Fruit fly (Drosophila melanogaster): ENCODE data around the gene smp-30.

smp-30 gene

DNA sequence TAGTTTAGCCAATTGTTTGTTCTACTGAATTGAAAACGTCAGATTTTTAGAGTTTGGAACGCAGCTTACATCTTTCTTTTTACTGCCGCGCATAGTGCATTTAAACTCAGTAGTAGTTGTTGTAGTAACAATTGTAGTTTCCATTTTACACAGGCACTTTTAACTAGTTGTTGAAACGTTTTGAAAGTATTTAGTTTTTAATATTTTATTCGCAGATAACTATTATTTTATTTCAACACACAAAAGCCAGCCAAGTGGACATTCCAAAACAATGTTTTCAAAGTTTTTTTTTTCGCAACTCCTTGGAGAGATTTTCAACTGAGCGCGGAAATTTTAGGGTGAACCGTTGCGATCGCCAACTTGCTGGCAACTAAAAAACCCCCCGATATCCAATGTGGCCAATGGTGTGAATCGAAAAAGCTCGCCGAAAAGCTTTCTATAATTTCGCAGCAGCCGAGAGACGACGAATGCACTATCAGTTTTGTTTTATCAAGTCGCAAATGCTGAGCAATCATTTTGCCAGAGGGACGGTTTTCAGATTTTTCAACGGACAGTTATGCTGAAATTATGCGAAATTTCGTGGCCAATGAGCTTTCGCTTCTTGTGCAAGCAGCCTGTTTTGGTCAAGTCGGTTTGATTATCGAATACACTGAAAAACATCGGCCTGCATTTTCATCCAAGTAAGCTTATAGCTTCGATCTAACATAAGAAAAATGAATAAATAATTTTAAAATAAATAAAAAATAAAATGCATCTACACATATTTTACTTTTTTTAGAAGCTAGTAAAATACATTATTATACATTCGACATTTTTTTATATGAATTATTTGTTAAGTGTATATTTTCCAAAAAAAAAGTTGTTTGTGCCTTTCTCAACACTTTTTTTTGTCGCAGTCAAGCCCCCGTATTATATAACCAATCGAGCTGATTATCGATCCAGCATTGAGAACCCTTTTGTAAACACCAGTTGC is 22.0 kb downstream of the smp-30 start:
- TF ChIP-seq dysf (GFP tag; IDR thresholded peaks at IDR 0.05) (peak; percentile 35; the same call in 1 of the 3 replicates), sqz (GFP tag; optimal IDR thresholded peaks at IDR 0.05) (peak; percentile 44), CG6765 (GFP tag; optimal IDR thresholded peaks at IDR 0.05) (peak; percentile 45), CG8281 (tag; optimal IDR thresholded peaks at IDR 0.05) (no peak), gem (tag; optimal IDR thresholded peaks at IDR 0.05) (peak; percentile 72), CG30403 (GFP tag; optimal IDR thresholded peaks at IDR 0.05) (peak; percentile 62), CG3163 (GFP tag; optimal IDR thresholded peaks at IDR 0.05) (peak; percentile 16), Dll (GFP tag; IDR thresholded peaks at IDR 0.05; ENCODE audit: partially characterized antibody) (0 out of 4 replicates have a peak, but pooled peaks have one; percentile 12), Sry-β (GFP tag; optimal IDR thresholded peaks at IDR 0.05) (no peak), Ptx1 (GFP tag; IDR thresholded peaks at IDR 0.05) (peak; percentile 69), Blimp-1 (GFP tag; optimal IDR thresholded peaks at IDR 0.05) (peak; percentile 41), Hmr (GFP tag; optimal IDR thresholded peaks at IDR 0.05) (peak; percentile 32), CG8359 (GFP tag; optimal IDR thresholded peaks at IDR 0.05; ENCODE audit: borderline replicate concordance) (no peak), run (tag; optimal IDR thresholded peaks at IDR 0.05) (peak; percentile 45), PHDP (tag; optimal IDR thresholded peaks at IDR 0.05) (peak; percentile 66), unpg (GFP tag; optimal IDR thresholded peaks at IDR 0.05) (peak; percentile 59), CG8290 (GFP tag; optimal IDR thresholded peaks at IDR 0.05) (no peak), CG8290 (tag; optimal IDR thresholded peaks at IDR 0.05) (peak in 1 of 2 experiments; percentile 33), tio (GFP tag; optimal IDR thresholded peaks at IDR 0.05) (peak; percentile 30), kni (GFP tag; optimal IDR thresholded peaks at IDR 0.05) (no peak), CG32767 (GFP tag; IDR thresholded peaks at IDR 0.05) (peak; percentile 69; the same call in 1 of the 2 replicates), Max (GFP tag; optimal IDR thresholded peaks at IDR 0.05) (peak; percentile 0), psq (GFP tag; optimal IDR thresholded peaks at IDR 0.05) (peak; percentile 24), onecut (GFP tag; IDR thresholded peaks at IDR 0.05) (peak; percentile 25; the same call in 1 of the 2 replicates), hkb (optimal IDR thresholded peaks at IDR 0.05) (no peak), hkb (GFP tag; IDR thresholded peaks at IDR 0.05) (peak; percentile 62), CG1233 (GFP tag; optimal IDR thresholded peaks at IDR 0.05) (peak; percentile 3), sug (tag; optimal IDR thresholded peaks at IDR 0.05) (no peak), tgo (GFP tag; IDR thresholded peaks at IDR 0.05) (peak; percentile 60; the same call in 2 of the 3 replicates), fd96Cb (tag; optimal IDR thresholded peaks at IDR 0.05) (peak; percentile 54), corto (GFP tag; optimal IDR thresholded peaks at IDR 0.05) (peak; percentile 68), lab (GFP tag; optimal IDR thresholded peaks at IDR 0.05) (peak; percentile 64), CG9932 (GFP tag; IDR thresholded peaks at IDR 0.05) (peak; percentile 56), CG12659 (GFP tag; optimal IDR thresholded peaks at IDR 0.05) (peak; percentile 57), nerfin-1 (tag; optimal IDR thresholded peaks at IDR 0.05) (no peak), Fer1 (GFP tag; optimal IDR thresholded peaks at IDR 0.05) (peak; percentile 40), Doc2 (GFP tag; IDR thresholded peaks at IDR 0.05) (no peak), Drgx (GFP tag; IDR thresholded peaks at IDR 0.05) (peak; percentile 74), al (GFP tag; IDR thresholded peaks at IDR 0.05) (no peak; the same call in 1 of the 2 replicates), lilli (GFP tag; optimal IDR thresholded peaks at IDR 0.05) (peak; percentile 26), gfzf (GFP tag; optimal IDR thresholded peaks at IDR 0.05) (peak; percentile 21), az2 (GFP tag; optimal IDR thresholded peaks at IDR 0.05) (peak; percentile 37), pita (GFP tag; optimal IDR thresholded peaks at IDR 0.05) (no peak), vvl (GFP tag; IDR thresholded peaks at IDR 0.05) (peak; percentile 66), CG2712 (tag; optimal IDR thresholded peaks at IDR 0.05) (peak; percentile 65), CG12104 (GFP tag; optimal IDR thresholded peaks at IDR 0.05) (peak; percentile 33), gcm2 (GFP tag; optimal IDR thresholded peaks at IDR 0.05) (no peak), CG10979 (tag; optimal IDR thresholded peaks at IDR 0.05) (peak; percentile 44)

Data from whole organism, embryonic.